Fruit fly (Drosophila melanogaster) Kc167 (cell line): Measurements from ENCODE around the gene Nplp3.

ENCODE experiments used
- Myc ChIP-seq: fragments of >200 bp; optimal IDR thresholded peaks from 2 replicates; lab custom pipeline; 2017; ENCODE audit warnings: missing external identifiers
- Sin3A ChIP-seq: fragments of >200 bp; optimal IDR thresholded peaks from 2 replicates; lab custom pipeline; 2018; ENCODE audit warnings: missing external identifiers
- insv ChIP-seq: fragments of >200 bp; optimal IDR thresholded peaks from 3 replicates; lab custom pipeline; 2018; ENCODE audit warnings: missing external identifiers
- psq ChIP-seq: fragments of >200 bp; optimal IDR thresholded peaks from 2 replicates; lab custom pipeline; 2017; ENCODE audit warnings: missing external identifiers
- ttk ChIP-seq: sonication (Bioruptor generic); optimal IDR thresholded peaks from 2 replicates; lab custom pipeline; 2017; ENCODE audit warnings: missing external identifiers

- TF ChIP-seq psq (lab: Kevin White, UChicago) (no peak), Sin3A (no peak), Myc (lab: Kevin White, UChicago) (no peak), ttk (no peak), insv (lab: Kevin White, UChicago) (no peak)
Observed at dm6 chr3L:16359219-16359748, 41.5 kb downstream of the Nplp3 start, which contains the start of gene ringer.
